Worm (Caenorhabditis elegans) whole organism, L4 larva: Measurements from ENCODE around the gene usp-46.

ENCODE experiments used
- F37D6.2 ChIP-seq: sonication (generic microtip); optimal IDR thresholded peaks from 2 replicates; lab custom pipeline; 2016; ENCODE audit warnings: mild to moderate bottlenecking, missing genetic modification characterization, missing compliant biosample characterization
- T20F7.1 ChIP-seq: fragments of 200-800 bp; sonication (Bioruptor generic); optimal IDR thresholded peaks from 2 replicates; lab custom pipeline; 2018; ENCODE audit warnings: mild to moderate bottlenecking, missing genetic modification characterization, missing compliant biosample characterization
- T26A8.4 ChIP-seq: fragments of 200-800 bp; sonication (Bioruptor generic); IDR thresholded peaks from 2 replicates; pipeline ENCODE4 v1.3.6; 2022; ENCODE audit warnings: missing genetic modification characterization, missing compliant biosample characterization
- ZK546.5 ChIP-seq, 2 experiments: sonication (generic microtip); optimal IDR thresholded peaks; 2 replicates each; lab custom pipeline; 2017; ENCODE audit warnings: missing biosample characterization in 2 of 2, missing genetic modification characterization in 2 of 2
- aha-1 ChIP-seq: fragments of 150-350 bp; peaks from one replicate; lab custom pipeline; 2014; ENCODE audit warnings: missing biosample characterization, missing genetic modification characterization
- aly-2 ChIP-seq: sonication (generic microtip); optimal IDR thresholded peaks from 2 replicates; lab custom pipeline; 2018; ENCODE audit warnings: missing biosample characterization, missing genetic modification characterization
- ama-1 ChIP-seq: fragments of 150-350 bp; optimal IDR thresholded peaks from 2 replicates; lab custom pipeline; 2014; ENCODE audit warnings: inconsistent platforms, mixed read lengths
- arid-1 ChIP-seq: fragments of 200-800 bp; sonication (Bioruptor generic); conservative IDR thresholded peaks from 2 replicates; pipeline ENCODE4 v1.3.6; 2022; ENCODE audit warnings: missing genetic modification reagents, missing genetic modification characterization, missing compliant biosample characterization
- ceh-20 ChIP-seq: fragments of 200-800 bp; sonication (Bioruptor generic); IDR thresholded peaks from 2 replicates; pipeline ENCODE4 v1.3.6; 2022; ENCODE audit warnings: missing genetic modification reagents, missing genetic modification characterization, missing compliant biosample characterization
- ceh-28 ChIP-seq: fragments of 150-350 bp; optimal IDR thresholded peaks from 2 replicates; lab custom pipeline; 2014; ENCODE audit warnings: missing biosample characterization, missing genetic modification reagents, missing genetic modification characterization
- ceh-62 ChIP-seq: sonication (generic microtip); optimal IDR thresholded peaks from 2 replicates; lab custom pipeline; 2017; ENCODE audit warnings: missing biosample characterization, missing genetic modification characterization
- ctbp-1 ChIP-seq: fragments of 200-800 bp; sonication (Bioruptor generic); IDR thresholded peaks from 2 replicates; pipeline ENCODE4 v1.3.6; 2022; ENCODE audit warnings: missing genetic modification reagents, missing genetic modification characterization, missing compliant biosample characterization
- daf-12 ChIP-seq: fragments of 150-350 bp; optimal IDR thresholded peaks from 2 replicates; lab custom pipeline; 2014; ENCODE audit warnings: missing biosample characterization, missing genetic modification reagents, missing genetic modification characterization
- daf-16 ChIP-seq, 3 experiments: sonication (generic microtip); optimal IDR thresholded peaks; 2 replicates each; lab custom pipeline; 2016 to 2017; ENCODE audit warnings: missing genetic modification characterization in 3 of 3, missing genetic modification reagents in 3 of 3, mild to moderate bottlenecking in 2 of 3, missing compliant biosample characterization in 2 of 3, missing biosample characterization in 1 of 3, moderate library complexity in 1 of 3
- daf-8 ChIP-seq: fragments of 200-800 bp; sonication (Bioruptor generic); IDR thresholded peaks from 2 replicates; pipeline ENCODE4 v1.3.6; 2022; ENCODE audit warnings: missing genetic modification characterization, missing compliant biosample characterization
- dmd-6 ChIP-seq: fragments of 200-800 bp; sonication (Bioruptor generic); IDR thresholded peaks from 2 replicates; pipeline ENCODE4 v1.3.6; 2022; ENCODE audit warnings: missing genetic modification reagents, missing genetic modification characterization, missing compliant biosample characterization
- dmd-8 ChIP-seq: fragments of 200-800 bp; sonication (Bioruptor generic); IDR thresholded peaks from 2 replicates; pipeline ENCODE4 v1.3.6; 2022; ENCODE audit warnings: missing genetic modification characterization, missing compliant biosample characterization
- dpl-1 ChIP-seq: fragments of 150-350 bp; optimal IDR thresholded peaks from 2 replicates; lab custom pipeline; 2014; ENCODE audit warnings: missing biosample characterization, missing genetic modification reagents, missing genetic modification characterization
- duxl-1 ChIP-seq: sonication (generic microtip); optimal IDR thresholded peaks from 2 replicates; lab custom pipeline; 2016; ENCODE audit warnings: mild to moderate bottlenecking, missing genetic modification characterization, moderate library complexity, missing compliant biosample characterization; ENCODE audit not compliant: poor library complexity
- egl-27 ChIP-seq: sonication (generic microtip); optimal IDR thresholded peaks from 3 replicates; lab custom pipeline; 2017; ENCODE audit warnings: missing biosample characterization, missing genetic modification reagents, missing genetic modification characterization
- gei-8 ChIP-seq: fragments of 200-800 bp; sonication (Bioruptor generic); optimal IDR thresholded peaks from 2 replicates; lab custom pipeline; 2018; ENCODE audit warnings: mild to moderate bottlenecking, missing genetic modification characterization, missing compliant biosample characterization
- hlh-30 ChIP-seq: sonication (generic microtip); optimal IDR thresholded peaks from 2 replicates; lab custom pipeline; 2017; ENCODE audit warnings: antibody characterized with exemption, mild to moderate bottlenecking, missing genetic modification characterization, missing compliant biosample characterization; ENCODE audit not compliant: insufficient read depth
- lim-7 ChIP-seq: fragments of 200-800 bp; sonication (Bioruptor generic); IDR thresholded peaks from 2 replicates; pipeline ENCODE4 v1.3.6; 2022; ENCODE audit warnings: missing genetic modification characterization, missing compliant biosample characterization
- lin-15B ChIP-seq: fragments of 150-350 bp; sonication (generic microtip); optimal IDR thresholded peaks from 3 replicates; lab custom pipeline; 2014; ENCODE audit warnings: missing biosample characterization, missing genetic modification characterization
- lir-3 ChIP-seq: sonication (generic microtip); optimal IDR thresholded peaks from 2 replicates; lab custom pipeline; 2016; ENCODE audit warnings: mild to moderate bottlenecking, missing genetic modification characterization, missing compliant biosample characterization
- madf-5 ChIP-seq, 2 experiments: fragments of 200-800 bp; sonication (Bioruptor generic); IDR thresholded peaks; 2 replicates each; pipeline ENCODE4 v1.3.6; 2022; ENCODE audit warnings: missing compliant biosample characterization in 2 of 2, missing genetic modification characterization in 2 of 2
- mdl-1 ChIP-seq, 2 experiments: fragments of 150-350 bp in 1 of 2; sonication (generic microtip) in 1 of 2; optimal IDR thresholded peaks; 2 replicates each; lab custom pipeline; 2014 to 2017; ENCODE audit warnings: missing biosample characterization in 2 of 2, missing genetic modification characterization in 2 of 2
- mes-2 ChIP-seq: sonication (generic microtip); optimal IDR thresholded peaks from 2 replicates; lab custom pipeline; 2016; ENCODE audit warnings: missing genotype, mild to moderate bottlenecking, missing genetic modification characterization, missing compliant biosample characterization; ENCODE audit not compliant: poor library complexity, severe bottlenecking
- nhr-102 ChIP-seq: sonication (generic microtip); optimal IDR thresholded peaks from 2 replicates; lab custom pipeline; 2016; ENCODE audit warnings: mild to moderate bottlenecking, missing genetic modification characterization, moderate library complexity, missing compliant biosample characterization
- nhr-237 ChIP-seq: sonication (generic microtip); optimal IDR thresholded peaks from 2 replicates; lab custom pipeline; 2017; ENCODE audit warnings: missing biosample characterization, missing genetic modification characterization
- nhr-28 ChIP-seq: fragments of 150-350 bp; optimal IDR thresholded peaks from 2 replicates; lab custom pipeline; 2014; ENCODE audit warnings: missing biosample characterization, missing genetic modification characterization
- nhr-41 ChIP-seq: fragments of 200-800 bp; sonication (Bioruptor generic); IDR thresholded peaks from 2 replicates; pipeline ENCODE4 v1.3.6; 2022; ENCODE audit warnings: missing genetic modification reagents, missing genetic modification characterization, missing compliant biosample characterization
- nhr-42 ChIP-seq: fragments of 200-800 bp; sonication (Bioruptor generic); IDR thresholded peaks from 2 replicates; pipeline ENCODE4 v1.3.6; 2022; ENCODE audit warnings: missing genetic modification characterization, missing compliant biosample characterization
- php-3 ChIP-seq: fragments of 200-800 bp; sonication (Bioruptor generic); IDR thresholded peaks from 2 replicates; pipeline ENCODE4 v1.3.6; 2022; ENCODE audit warnings: missing genetic modification reagents, missing genetic modification characterization, missing compliant biosample characterization
- rbr-2 ChIP-seq: sonication (generic microtip); optimal IDR thresholded peaks from 2 replicates; lab custom pipeline; 2016; ENCODE audit warnings: missing genotype, missing genetic modification characterization, missing compliant biosample characterization
- saeg-2 ChIP-seq: fragments of 200-800 bp; sonication (Bioruptor generic); IDR thresholded peaks from 2 replicates; pipeline ENCODE4 v1.3.6; 2022; ENCODE audit warnings: missing genetic modification reagents, missing genetic modification characterization, missing compliant biosample characterization
- sdz-12 ChIP-seq: fragments of 200-800 bp; sonication (Bioruptor generic); optimal IDR thresholded peaks from 2 replicates; lab custom pipeline; 2018; ENCODE audit warnings: mild to moderate bottlenecking, missing genetic modification characterization, missing compliant biosample characterization
- set-16 ChIP-seq: fragments of 200-800 bp; sonication (Bioruptor generic); IDR thresholded peaks from 2 replicates; pipeline ENCODE4 v1.3.6; 2022; ENCODE audit warnings: missing genetic modification reagents, missing genetic modification characterization, missing compliant biosample characterization
- spr-1 ChIP-seq: sonication (generic microtip); optimal IDR thresholded peaks from 2 replicates; lab custom pipeline; 2016; ENCODE audit warnings: mild to moderate bottlenecking, missing genetic modification characterization, missing compliant biosample characterization
- tra-1 ChIP-seq: fragments of 200-800 bp; sonication (Bioruptor generic); IDR thresholded peaks from 2 replicates; pipeline ENCODE4 v1.3.6; 2022; ENCODE audit warnings: missing genetic modification reagents, missing genetic modification characterization, missing compliant biosample characterization
- unc-62 ChIP-seq, 3 experiments: fragments of 150-350 bp in 1 of 3; sonication (generic microtip); optimal IDR thresholded peaks in 2 of 3; peaks in 1 of 3; 1 replicate in 1 of 3; 2 replicates in 2 of 3; lab custom pipeline; 2014 to 2017; ENCODE audit warnings: missing biosample characterization in 3 of 3, missing genetic modification characterization in 3 of 3, missing genetic modification reagents in 3 of 3, missing genotype in 1 of 3
- zag-1 ChIP-seq: fragments of 150-350 bp; optimal IDR thresholded peaks from 2 replicates; lab custom pipeline; 2014; ENCODE audit warnings: missing biosample characterization, missing genetic modification characterization
- zfp-3 ChIP-seq: fragments of 200-800 bp; sonication (Bioruptor generic); conservative IDR thresholded peaks from 2 replicates; pipeline ENCODE4 v1.3.6; 2022; ENCODE audit warnings: missing genetic modification reagents, missing genetic modification characterization, missing compliant biosample characterization
- zip-11 ChIP-seq: fragments of 200-800 bp; sonication (Bioruptor generic); IDR thresholded peaks from 2 replicates; pipeline ENCODE4 v1.3.6; 2022; ENCODE audit warnings: missing genetic modification characterization, missing compliant biosample characterization
- ztf-7 ChIP-seq: fragments of 150-350 bp; optimal IDR thresholded peaks from 2 replicates; lab custom pipeline; 2014; ENCODE audit warnings: missing biosample characterization, missing genetic modification characterization

Gene usp-46

DNA sequence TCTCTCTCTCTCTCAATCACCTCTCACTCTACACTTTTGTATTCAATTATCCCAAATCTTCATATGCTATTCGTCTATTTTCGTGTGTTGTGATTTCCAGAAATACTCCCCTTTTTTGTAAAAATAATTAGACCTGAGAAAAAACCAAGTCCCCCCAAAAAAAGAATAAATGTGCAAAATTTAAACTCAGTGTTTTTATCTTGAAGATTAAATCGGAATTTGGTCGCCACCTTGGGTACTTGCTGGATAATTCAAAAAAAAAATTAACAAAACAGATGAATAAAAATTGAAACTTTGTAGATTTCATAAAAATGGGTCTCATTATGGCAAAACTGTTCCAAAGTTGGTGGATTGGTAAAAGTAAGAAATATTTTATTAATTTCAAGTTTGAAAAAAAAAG lies 46.5 kb downstream of the usp-46 start, which contains the start of gene arl-5:
TSS of gene arl-5 (plus strand) at position 301 of the 400 bp plus-strand sequence.
- TF ChIP-seq lin-15B (tag; lab: Kevin White, UChicago) (no peak), nhr-102 (tag; lab: Kevin White, UChicago) (no peak), nhr-28 (tag; lab: Kevin White, UChicago) (no peak), dmd-6 (GFP tag; lab: Robert Waterston, UW) (no peak), zip-11 (GFP tag; lab: Robert Waterston, UW) (no peak), spr-1 (tag; lab: Kevin White, UChicago) (no peak), lir-3 (tag; lab: Kevin White, UChicago) (no peak), ceh-62 (no peak), madf-5 (GFP tag; IDR thresholded peaks at IDR 0.05; lab: Robert Waterston, UW) (no peak), gei-8 (GFP tag; lab: Kevin White, UChicago) (no peak), ZK546.5 (tag; optimal IDR thresholded peaks at IDR 0.05; lab: Kevin White, UChicago) (no peak), unc-62 (GFP tag; optimal IDR thresholded peaks at IDR 0.05 in 1 of 2; lab: Kevin White, UChicago) (no peak), unc-62 (tag; optimal IDR thresholded peaks at IDR 0.05; lab: Kevin White, UChicago) (no peak), duxl-1 (tag; lab: Kevin White, UChicago) (no peak), aly-2 (no peak), lim-7 (GFP tag; lab: Robert Waterston, UW) (no peak), dpl-1 (no peak), mes-2 (tag; lab: Kevin White, UChicago) (no peak), nhr-237 (tag; lab: Kevin White, UChicago) (no peak)

DNA sequence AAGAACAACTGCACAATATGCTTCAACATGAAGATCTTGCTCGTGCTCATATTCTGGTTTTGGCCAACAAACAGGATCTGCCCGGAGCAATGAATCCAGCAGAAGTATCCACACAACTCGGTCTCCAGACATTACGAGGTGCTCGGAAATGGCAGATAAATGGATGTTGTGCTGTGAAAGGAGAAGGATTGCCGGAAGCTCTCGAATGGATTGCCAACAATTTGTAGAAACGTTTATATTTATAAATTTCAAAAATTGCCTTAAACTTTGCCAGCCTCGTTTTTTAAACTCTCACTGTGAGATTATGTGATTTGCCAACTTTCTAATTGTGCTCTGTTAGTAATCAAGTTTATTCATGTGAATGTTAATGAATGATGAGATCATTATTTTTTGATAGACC lies 47.3 kb downstream of the usp-46 start:
- TF ChIP-seq unc-62 (GFP tag; optimal IDR thresholded peaks at IDR 0.05 in 1 of 2; lab: Kevin White, UChicago) (peak in 1 of 2 experiments; percentile 97), unc-62 (tag; optimal IDR thresholded peaks at IDR 0.05; lab: Kevin White, UChicago) (no peak), ztf-7 (no peak)

DNA sequence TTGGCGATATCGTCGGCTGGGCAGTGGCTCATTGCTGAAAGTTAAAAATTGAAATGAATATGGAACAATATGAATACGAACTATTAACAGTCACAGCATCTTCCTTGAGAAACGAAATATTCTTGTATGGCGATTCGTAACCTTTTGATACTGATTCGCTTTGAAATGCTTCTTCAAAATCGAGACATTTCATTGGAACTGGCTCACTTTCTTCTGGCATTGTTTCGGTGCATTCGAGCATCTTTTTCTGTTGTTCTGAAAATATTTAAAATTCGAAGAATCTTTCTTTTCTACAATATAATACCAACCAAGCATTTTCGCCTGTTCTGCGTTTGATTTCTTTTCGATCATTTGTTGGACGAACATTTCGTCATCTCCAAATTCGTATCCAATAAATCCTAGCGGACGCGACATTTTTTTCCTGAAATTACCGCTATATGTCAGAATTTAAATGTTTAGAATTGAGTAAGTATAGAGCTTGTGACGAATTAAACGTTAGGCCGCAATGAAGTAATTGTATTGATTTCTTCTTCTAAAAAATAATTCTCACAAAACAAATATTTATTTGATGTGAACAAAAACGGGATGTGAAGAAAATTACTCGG lies 48.0 kb downstream of the usp-46 start, which contains the start of gene lin-52:
TSS of gene lin-52 (minus strand) at position 421 of the 605 bp plus-strand sequence.
- no peak for TF ChIP-seq daf-8 (GFP tag; lab: Robert Waterston, UW)
- no peak for TF ChIP-seq daf-12 (tag; lab: Kevin White, UChicago)
- TF ChIP-seq rbr-2 (tag; lab: Kevin White, UChicago) = no peak
- no peak for TF ChIP-seq F37D6.2 (tag; lab: Kevin White, UChicago)
- peak; percentile 1 for TF ChIP-seq hlh-30 (tag; lab: Kevin White, UChicago)
- TF ChIP-seq mdl-1 (tag; optimal IDR thresholded peaks at IDR 0.05; lab: Kevin White, UChicago) = no peak
- TF ChIP-seq ZK546.5 (tag; optimal IDR thresholded peaks at IDR 0.05; lab: Kevin White, UChicago) = no peak
- TF ChIP-seq ztf-7 = no peak
- 0 out of 2 replicates have a peak, but pooled peaks have one; percentile 32 for TF ChIP-seq nhr-41
- TF ChIP-seq ctbp-1 (GFP tag; lab: Robert Waterston, UW) = 0 out of 2 replicates have a peak, but pooled peaks have one; percentile 17
- no peak for TF ChIP-seq nhr-42 (GFP tag; lab: Robert Waterston, UW)
- no peak for TF ChIP-seq set-16
- TF ChIP-seq ceh-28 = no peak
- no peak for TF ChIP-seq lir-3 (tag; lab: Kevin White, UChicago)
- no peak for TF ChIP-seq sdz-12 (GFP tag; lab: Kevin White, UChicago)
- TF ChIP-seq nhr-102 (tag; lab: Kevin White, UChicago) = peak; percentile 50
- no peak for TF ChIP-seq daf-16 (GFP tag; optimal IDR thresholded peaks at IDR 0.05; lab: Kevin White, UChicago)
- TF ChIP-seq daf-16 (tag; optimal IDR thresholded peaks at IDR 0.05; lab: Kevin White, UChicago) = peak; percentile 14
- no peak for TF ChIP-seq arid-1 (GFP tag; lab: Robert Waterston, UW)
- no peak for TF ChIP-seq dmd-8 (GFP tag; lab: Robert Waterston, UW)
- TF ChIP-seq zfp-3 = peak; percentile 88
- no peak for TF ChIP-seq zag-1 (tag; lab: Kevin White, UChicago)
- peak; percentile 50 for TF ChIP-seq T20F7.1 (GFP tag; lab: Kevin White, UChicago)
- no peak for TF ChIP-seq lim-7 (GFP tag; lab: Robert Waterston, UW)
- no peak for TF ChIP-seq saeg-2 (GFP tag; lab: Robert Waterston, UW)
- TF ChIP-seq ama-1 (lab: Kevin White, UChicago) = peak; percentile 70
- no peak for TF ChIP-seq madf-5 (GFP tag; IDR thresholded peaks at IDR 0.05; lab: Robert Waterston, UW)
- TF ChIP-seq aha-1 (tag; lab: Kevin White, UChicago) = peak; percentile 91
- no peak for TF ChIP-seq php-3 (GFP tag; lab: Robert Waterston, UW)
- no peak for TF ChIP-seq egl-27 (tag; lab: Kevin White, UChicago)
- peak; percentile 23; the same call in 1 of the 2 replicates for TF ChIP-seq T26A8.4 (GFP tag; lab: Robert Waterston, UW)
- no peak for TF ChIP-seq tra-1 (GFP tag; lab: Robert Waterston, UW)
- TF ChIP-seq ceh-20 (GFP tag; lab: Robert Waterston, UW) = no peak
